Worm (Caenorhabditis elegans) whole organism, midembryonic: Measurements from ENCODE around the gene D1079.1.

Experiments
- T22C8.4 ChIP-seq: fragments of 200-800 bp; sonication (Bioruptor generic); IDR thresholded peaks from 2 replicates; pipeline ENCODE4 v1.3.6; 2022; ENCODE audit warnings: missing genetic modification characterization, missing compliant biosample characterization
- flt-1 ChIP-seq: fragments of 200-800 bp; sonication (Bioruptor generic); IDR thresholded peaks from 2 replicates; pipeline ENCODE4 v1.3.6; 2022; ENCODE audit warnings: missing genetic modification characterization, missing compliant biosample characterization
- med-1 ChIP-seq: sonication (generic microtip); optimal IDR thresholded peaks from 2 replicates; lab custom pipeline; 2017; ENCODE audit warnings: missing genetic modification characterization, mild to moderate bottlenecking, missing compliant biosample characterization, antibody characterized with exemption, missing genetic modification reagents; ENCODE audit not compliant: insufficient read depth
- ztf-29 ChIP-seq: fragments of 200-800 bp; sonication (Bioruptor generic); IDR thresholded peaks from 2 replicates; pipeline ENCODE4 v1.3.6; 2022; ENCODE audit warnings: missing genetic modification reagents, missing genetic modification characterization, missing compliant biosample characterization

ce11 chrX:4448283-4448682 lies 45.3 kb downstream of the D1079.1 start, which contains the start of gene mltn-13:
- TF ChIP-seq med-1 (GFP tag; lab: Kevin White, UChicago) (no peak), flt-1 (no peak), ztf-29 (GFP tag; lab: Robert Waterston, UW) (no peak), T22C8.4 (GFP tag; lab: Robert Waterston, UW) (no peak)
